Worm (Caenorhabditis elegans): ENCODE data around the gene R03D7.8.
A peak's percentile ranks its signal among the peaks of the same experiment; 100 is the strongest.

The R03D7.8 gene

ce11 chrII:10964748-10965147, 8.1 kb upstream of the R03D7.8 start:
- peak; percentile 6 for TF ChIP-seq lin-14 (GFP tag; optimal IDR thresholded peaks at IDR 0.05)
- no peak for TF ChIP-seq unc-130 (tag; optimal IDR thresholded peaks at IDR 0.05)

ce11 chrII:10959676-10960075, 3.0 kb upstream of the R03D7.8 start:
- TF ChIP-seq blmp-1 (tag; optimal IDR thresholded peaks at IDR 0.05) (peak; percentile 69), unc-86 (tag; optimal IDR thresholded peaks at IDR 0.05) (no peak), sox-4 (tag; optimal IDR thresholded peaks at IDR 0.05) (no peak)

- no peak for TF ChIP-seq mab-9 (GFP tag; IDR thresholded peaks at IDR 0.05)
- TF ChIP-seq zag-1 (tag; optimal IDR thresholded peaks at IDR 0.05): no peak
- TF ChIP-seq hlh-4 (tag; optimal IDR thresholded peaks at IDR 0.05): no peak
- TF ChIP-seq skn-1 (tag; optimal IDR thresholded peaks at IDR 0.05): no peak
- TF ChIP-seq lsy-2 (tag; optimal IDR thresholded peaks at IDR 0.05): no peak
- TF ChIP-seq ceh-63 (GFP tag; optimal IDR thresholded peaks at IDR 0.05): no peak
- TF ChIP-seq unc-30 (tag; optimal IDR thresholded peaks at IDR 0.05): no peak
- no peak for TF ChIP-seq sptf-1 (tag; optimal IDR thresholded peaks at IDR 0.05)
- TF ChIP-seq vab-15 (tag; optimal IDR thresholded peaks at IDR 0.05): no peak
- no peak for TF ChIP-seq C16A3.4 (tag; optimal IDR thresholded peaks at IDR 0.05)
Measured at ce11 chrII:10959138-10959537, 2.4 kb upstream of the R03D7.8 start.

- TF ChIP-seq Y116A8C.19 (tag; optimal IDR thresholded peaks at IDR 0.05; ENCODE audit: borderline replicate concordance) (no peak), lin-39 (tag; optimal IDR thresholded peaks at IDR 0.05) (no peak), nhr-90 (tag; optimal IDR thresholded peaks at IDR 0.05; ENCODE audit: poor library complexity) (no peak), elt-3 (tag; optimal IDR thresholded peaks at IDR 0.05) (no peak), vab-15 (tag; optimal IDR thresholded peaks at IDR 0.05) (no peak), unc-86 (tag; optimal IDR thresholded peaks at IDR 0.05) (no peak), unc-98 (GFP tag; IDR thresholded peaks at IDR 0.05) (no peak), irx-1 (tag; optimal IDR thresholded peaks at IDR 0.05) (no peak), snpc-4 (tag; optimal IDR thresholded peaks at IDR 0.05) (no peak), fkh-10 (GFP tag; optimal IDR thresholded peaks at IDR 0.05) (no peak), nhr-12 (tag; optimal IDR thresholded peaks at IDR 0.05) (no peak), tbx-2 (tag; optimal IDR thresholded peaks at IDR 0.05) (no peak), C34B4.2 (tag; optimal IDR thresholded peaks at IDR 0.05) (no peak), mef-2 (tag; optimal IDR thresholded peaks at IDR 0.05) (no peak), pax-3 (tag; optimal IDR thresholded peaks at IDR 0.05) (no peak), dpl-1 (GFP tag; optimal IDR thresholded peaks at IDR 0.05) (no peak), nhr-237 (tag; optimal IDR thresholded peaks at IDR 0.05) (no peak), zag-1 (tag; optimal IDR thresholded peaks at IDR 0.05) (no peak)
Measured at ce11 chrII:10955114-10955513, 1.6 kb downstream of the R03D7.8 start.

ce11 chrII:10953065-10953464, 3.6 kb downstream of the R03D7.8 start, which contains the start of gene nos-1:
Gene nos-1, minus strand, starts transcription at chrII:10953165.
- TF ChIP-seq aha-1 (tag; optimal IDR thresholded peaks at IDR 0.05) (no peak), swsn-7 (tag; optimal IDR thresholded peaks at IDR 0.05) (no peak), snpc-4 (tag; optimal IDR thresholded peaks at IDR 0.05) (no peak), nhr-90 (tag; optimal IDR thresholded peaks at IDR 0.05; ENCODE audit: poor library complexity) (no peak), nhr-12 (tag; optimal IDR thresholded peaks at IDR 0.05) (no peak), isw-1 (GFP tag; IDR thresholded peaks at IDR 0.05) (no peak), nhr-85 (tag) (no peak), ets-5 (GFP tag; IDR thresholded peaks at IDR 0.05) (no peak), nhr-76 (tag; optimal IDR thresholded peaks at IDR 0.05) (no peak), lin-14 (GFP tag; optimal IDR thresholded peaks at IDR 0.05) (no peak), nhr-47 (tag; optimal IDR thresholded peaks at IDR 0.05) (no peak), lin-35 (GFP tag; optimal IDR thresholded peaks at IDR 0.05) (no peak), pag-3 (tag; optimal IDR thresholded peaks at IDR 0.05; ENCODE audit: borderline replicate concordance, insufficient read depth) (no peak), ztf-4 (tag; optimal IDR thresholded peaks at IDR 0.05) (no peak)

All from whole organism, L1 larva.